Fruit fly (Drosophila melanogaster) whole organism, embryonic: ENCODE measurements around the gene CG18749.

Experiments
- Abd-B ChIP-seq: fragments of 200-800 bp; sonication (Bioruptor generic); optimal IDR thresholded peaks from 2 replicates; lab custom pipeline; 2018; ENCODE audit warnings: missing biosample characterization, mild to moderate bottlenecking, missing genetic modification characterization, moderate library complexity
- BEAF-32 ChIP-seq: fragments of 200-800 bp; sonication (Bioruptor generic); optimal IDR thresholded peaks from 3 replicates; lab custom pipeline; 2017; ENCODE audit warnings: missing biosample characterization, missing genetic modification characterization, mild to moderate bottlenecking, moderate library complexity, missing genetic modification reagents
- CG1024 ChIP-seq: fragments of 200-800 bp; sonication (Bioruptor generic); IDR thresholded peaks from 2 replicates; pipeline ENCODE4 v1.3.6; 2022; ENCODE audit warnings: missing biosample characterization, missing genetic modification characterization
- CG11695 ChIP-seq: fragments of 200-800 bp; sonication (Bioruptor generic); IDR thresholded peaks from 3 replicates; pipeline ENCODE4 v1.3.6; 2022; ENCODE audit warnings: missing biosample characterization, missing genetic modification characterization
- CG13894 ChIP-seq: fragments of 200-800 bp; sonication (Bioruptor generic); optimal IDR thresholded peaks from 3 replicates; lab custom pipeline; 2018; ENCODE audit warnings: missing biosample characterization, mild to moderate bottlenecking, missing genetic modification characterization, moderate library complexity
- CG14441 ChIP-seq: fragments of 200-800 bp; sonication (Bioruptor generic); IDR thresholded peaks from 2 replicates; pipeline ENCODE4 v1.3.6; 2022; ENCODE audit warnings: missing biosample characterization, missing genetic modification characterization
- CG17328 ChIP-seq: fragments of 200-800 bp; sonication (Bioruptor generic); IDR thresholded peaks from 2 replicates; pipeline ENCODE4 v1.3.6; 2022; ENCODE audit warnings: missing biosample characterization, missing genetic modification characterization
- CG1792 ChIP-seq: fragments of 200-800 bp; sonication (Bioruptor generic); optimal IDR thresholded peaks from 2 replicates; lab custom pipeline; 2016; ENCODE audit warnings: missing biosample characterization, missing genetic modification characterization
- CG1832 ChIP-seq: fragments of 200-800 bp; sonication (Bioruptor generic); optimal IDR thresholded peaks from 2 replicates; lab custom pipeline; 2017; ENCODE audit warnings: missing biosample characterization, mild to moderate bottlenecking, missing genetic modification characterization, inconsistent platforms
- CG18764 ChIP-seq: fragments of 200-800 bp; sonication (Bioruptor generic); optimal IDR thresholded peaks from 3 replicates; lab custom pipeline; 2016; ENCODE audit warnings: missing biosample characterization, missing genetic modification characterization
- CG2129 ChIP-seq: fragments of 200-800 bp; sonication (Bioruptor generic); IDR thresholded peaks from 2 replicates; pipeline ENCODE4 v1.3.6; 2022; ENCODE audit warnings: missing biosample characterization, missing genetic modification characterization; ENCODE audit not compliant: partially characterized antibody
- CG3065 ChIP-seq: fragments of 200-800 bp; sonication (Bioruptor generic); optimal IDR thresholded peaks from 2 replicates; lab custom pipeline; 2016; ENCODE audit warnings: missing biosample characterization, missing genetic modification characterization
- CG3163 ChIP-seq: fragments of 200-800 bp; sonication (Bioruptor generic); optimal IDR thresholded peaks from 3 replicates; lab custom pipeline; 2016; ENCODE audit warnings: missing biosample characterization, missing genetic modification characterization
- CG4424 ChIP-seq: fragments of 200-800 bp; sonication (Bioruptor generic); optimal IDR thresholded peaks from 3 replicates; lab custom pipeline; 2016; ENCODE audit warnings: missing biosample characterization, missing genetic modification characterization
- CG4617 ChIP-seq: fragments of 200-800 bp; sonication (Bioruptor generic); optimal IDR thresholded peaks from 3 replicates; lab custom pipeline; 2016; ENCODE audit warnings: missing biosample characterization, missing genetic modification characterization, borderline replicate concordance
- CG4730 ChIP-seq: fragments of 200-800 bp; sonication (Bioruptor generic); IDR thresholded peaks from 2 replicates; pipeline ENCODE4 v1.3.6; 2022; ENCODE audit warnings: missing biosample characterization, missing genetic modification characterization
- CG7786 ChIP-seq: fragments of 200-800 bp; sonication (Bioruptor generic); optimal IDR thresholded peaks from 2 replicates; lab custom pipeline; 2016; ENCODE audit warnings: missing biosample characterization, missing genetic modification characterization
- CG9437 ChIP-seq: fragments of 200-800 bp; sonication (Bioruptor generic); optimal IDR thresholded peaks from 2 replicates; lab custom pipeline; 2018; ENCODE audit warnings: missing biosample characterization, mild to moderate bottlenecking, missing genetic modification characterization
- CrebB ChIP-seq: fragments of 200-800 bp; sonication (Bioruptor generic); optimal IDR thresholded peaks from 3 replicates; lab custom pipeline; 2018; ENCODE audit warnings: missing biosample characterization, mild to moderate bottlenecking, missing genetic modification characterization
- D19A ChIP-seq: fragments of 200-800 bp; optimal IDR thresholded peaks from 3 replicates; lab custom pipeline; 2019; ENCODE audit warnings: missing biosample characterization, mild to moderate bottlenecking, missing genetic modification characterization, moderate library complexity
- Dek ChIP-seq: fragments of 200-800 bp; sonication (Bioruptor generic); optimal IDR thresholded peaks from 3 replicates; lab custom pipeline; 2019; ENCODE audit warnings: missing biosample characterization, mild to moderate bottlenecking, missing genetic modification characterization, moderate library complexity
- Drgx ChIP-seq: fragments of 200-800 bp; sonication (Bioruptor generic); IDR thresholded peaks from 2 replicates; pipeline ENCODE4 v1.3.6; 2022; ENCODE audit warnings: missing biosample characterization, missing genetic modification characterization
- E2f1 ChIP-seq: fragments of 200-800 bp; sonication (Bioruptor generic); IDR thresholded peaks from 2 replicates; pipeline ENCODE4 v1.3.6; 2022; ENCODE audit warnings: missing biosample characterization, missing genetic modification characterization
- E2f2 ChIP-seq: fragments of 200-800 bp; sonication (Bioruptor generic); IDR thresholded peaks from 2 replicates; pipeline ENCODE4 v1.3.6; 2022; ENCODE audit warnings: missing biosample characterization, missing genetic modification characterization
- Eip74EF ChIP-seq, 2 experiments: fragments of 200-800 bp in 1 of 2; fragments of >200 bp in 1 of 2; sonication (Bioruptor generic) in 1 of 2; optimal IDR thresholded peaks; 2 replicates each; lab custom pipeline; 2017 to 2019; ENCODE audit warnings: missing biosample characterization in 2 of 2, missing genetic modification characterization in 2 of 2, mild to moderate bottlenecking in 1 of 2, moderate library complexity in 1 of 2
- H2.0 ChIP-seq: fragments of 200-800 bp; sonication (Bioruptor generic); IDR thresholded peaks from 2 replicates; pipeline ENCODE4 v1.3.6; 2022; ENCODE audit warnings: missing biosample characterization, missing genetic modification characterization
- Lim3 ChIP-seq: fragments of 200-800 bp; sonication (Bioruptor generic); IDR thresholded peaks from 2 replicates; pipeline ENCODE4 v1.3.6; 2022; ENCODE audit warnings: missing biosample characterization, missing genetic modification characterization
- Poxn ChIP-seq: fragments of 200-800 bp; sonication (Bioruptor generic); IDR thresholded peaks from 2 replicates; pipeline ENCODE4 v1.3.6; 2022; ENCODE audit warnings: missing biosample characterization, missing genetic modification characterization
- Rx ChIP-seq: fragments of 200-800 bp; sonication (Bioruptor generic); IDR thresholded peaks from 2 replicates; pipeline ENCODE4 v1.3.6; 2022; ENCODE audit warnings: missing biosample characterization, missing genetic modification characterization
- Sry-β ChIP-seq: fragments of 200-800 bp; sonication (Bioruptor generic); optimal IDR thresholded peaks from 2 replicates; lab custom pipeline; 2018; ENCODE audit warnings: missing biosample characterization, mild to moderate bottlenecking, missing genetic modification characterization, moderate library complexity
- aop ChIP-seq: fragments of 200-800 bp; sonication (Bioruptor generic); IDR thresholded peaks from 2 replicates; pipeline ENCODE4 v1.3.6; 2022; ENCODE audit warnings: missing biosample characterization, missing genetic modification characterization
- ase ChIP-seq: fragments of 200-800 bp; sonication (Bioruptor generic); IDR thresholded peaks from 3 replicates; pipeline ENCODE4 v1.3.6; 2022; ENCODE audit warnings: missing biosample characterization, missing genetic modification characterization
- az2 ChIP-seq: fragments of 200-800 bp; sonication (Bioruptor generic); optimal IDR thresholded peaks from 3 replicates; lab custom pipeline; 2016; ENCODE audit warnings: missing biosample characterization, missing genetic modification characterization
- croc ChIP-seq: fragments of 200-800 bp; sonication (Bioruptor generic); conservative IDR thresholded peaks from 3 replicates; pipeline ENCODE4 v1.3.6; 2022; ENCODE audit warnings: missing biosample characterization, missing genetic modification characterization
- dimm ChIP-seq: fragments of 200-800 bp; sonication (Bioruptor generic); IDR thresholded peaks from 2 replicates; pipeline ENCODE4 v1.3.6; 2022; ENCODE audit warnings: missing biosample characterization, missing genetic modification characterization
- dmrt11E ChIP-seq: fragments of 200-800 bp; sonication (Bioruptor generic); optimal IDR thresholded peaks from 3 replicates; lab custom pipeline; 2018; ENCODE audit warnings: missing biosample characterization, mild to moderate bottlenecking, missing genetic modification characterization, moderate library complexity
- dpn ChIP-seq, 2 experiments: fragments of 200-800 bp; sonication (Bioruptor generic); optimal IDR thresholded peaks; 3 replicates each; lab custom pipeline; 2016; ENCODE audit warnings: missing biosample characterization in 2 of 2, missing genetic modification characterization in 2 of 2
- gem ChIP-seq: fragments of 200-800 bp; sonication (Bioruptor generic); optimal IDR thresholded peaks from 2 replicates; lab custom pipeline; 2019; ENCODE audit warnings: missing biosample characterization, mild to moderate bottlenecking, missing genetic modification characterization, moderate library complexity
- grau ChIP-seq: fragments of 200-800 bp; optimal IDR thresholded peaks from 3 replicates; lab custom pipeline; 2019; ENCODE audit warnings: missing biosample characterization, mild to moderate bottlenecking, missing genetic modification characterization, moderate library complexity
- her ChIP-seq: fragments of 200-800 bp; sonication (Bioruptor generic); optimal IDR thresholded peaks from 2 replicates; lab custom pipeline; 2016; ENCODE audit warnings: missing biosample characterization, missing genetic modification characterization
- kay ChIP-seq: fragments of 200-800 bp; sonication (Bioruptor generic); optimal IDR thresholded peaks from 2 replicates; lab custom pipeline; 2016; ENCODE audit warnings: missing biosample characterization, missing genetic modification characterization
- lab ChIP-seq: fragments of 200-800 bp; sonication (Bioruptor generic); optimal IDR thresholded peaks from 3 replicates; lab custom pipeline; 2017; ENCODE audit warnings: missing biosample characterization, missing genetic modification characterization, mild to moderate bottlenecking, moderate library complexity, missing genetic modification reagents
- lilli ChIP-seq: fragments of 200-800 bp; sonication (Bioruptor generic); optimal IDR thresholded peaks from 3 replicates; lab custom pipeline; 2016; ENCODE audit warnings: missing biosample characterization, missing genetic modification characterization
- nau ChIP-seq: fragments of 200-800 bp; sonication (Bioruptor generic); optimal IDR thresholded peaks from 3 replicates; lab custom pipeline; 2017; ENCODE audit warnings: missing biosample characterization, mild to moderate bottlenecking, missing genetic modification characterization, missing genetic modification reagents
- org-1 ChIP-seq: fragments of 200-800 bp; sonication (Bioruptor generic); optimal IDR thresholded peaks from 2 replicates; lab custom pipeline; 2017; ENCODE audit warnings: missing biosample characterization, missing genetic modification characterization
- pros ChIP-seq: fragments of 200-800 bp; sonication (Bioruptor generic); optimal IDR thresholded peaks from 3 replicates; lab custom pipeline; 2019; ENCODE audit warnings: missing biosample characterization, mild to moderate bottlenecking, missing genetic modification characterization, moderate library complexity
- rib ChIP-seq: fragments of 200-800 bp; sonication (Bioruptor generic); IDR thresholded peaks from 2 replicates; pipeline ENCODE4 v1.3.6; 2022; ENCODE audit warnings: missing biosample characterization, missing genetic modification characterization
- slbo ChIP-seq: fragments of 200-800 bp; sonication (Bioruptor generic); IDR thresholded peaks from 2 replicates; pipeline ENCODE4 v1.3.6; 2022; ENCODE audit warnings: missing biosample characterization, missing genetic modification characterization
- slou ChIP-seq: fragments of 200-800 bp; sonication (Bioruptor generic); optimal IDR thresholded peaks from 3 replicates; lab custom pipeline; 2016; ENCODE audit warnings: missing biosample characterization, missing genetic modification characterization
- stc ChIP-seq: fragments of 200-800 bp; sonication (Bioruptor generic); IDR thresholded peaks from 2 replicates; pipeline ENCODE4 v1.3.6; 2022; ENCODE audit warnings: missing biosample characterization, missing genetic modification characterization
- stwl ChIP-seq: fragments of 200-800 bp; sonication (Bioruptor generic); optimal IDR thresholded peaks from 3 replicates; lab custom pipeline; 2018; ENCODE audit warnings: missing biosample characterization, mild to moderate bottlenecking, missing genetic modification characterization, moderate library complexity
- tin ChIP-seq: fragments of 200-800 bp; sonication (Bioruptor generic); optimal IDR thresholded peaks from 3 replicates; lab custom pipeline; 2016; ENCODE audit warnings: missing biosample characterization, missing genetic modification characterization
- zfh1 ChIP-seq: fragments of 200-800 bp; sonication (Bioruptor generic); IDR thresholded peaks from 3 replicates; pipeline ENCODE4 v1.3.6; 2022; ENCODE audit warnings: missing biosample characterization, missing genetic modification characterization

The CG18749 gene

dm6 chr3R:8269740-8270139, 25.9 kb downstream of the CG18749 start, which contains the start of gene CG9630 (continued):
- no peak for TF ChIP-seq CG14441 (GFP tag; lab: Robert Waterston, UW)
- TF ChIP-seq CG17328 (GFP tag; lab: Robert Waterston, UW) = no peak
- TF ChIP-seq dpn (GFP tag; optimal IDR thresholded peaks at IDR 0.05; lab: Kevin White, UChicago) = no peak
- TF ChIP-seq Eip74EF (GFP tag; optimal IDR thresholded peaks at IDR 0.05; lab: Kevin White, UChicago) = no peak
- TF ChIP-seq pros (GFP tag; lab: Kevin White, UChicago) = no peak
- TF ChIP-seq E2f1 = no peak
- no peak for TF ChIP-seq Dek (tag; lab: Kevin White, UChicago)
- TF ChIP-seq CG2129 (GFP tag; lab: Robert Waterston, UW) = peak; percentile 47
- TF ChIP-seq E2f2 (GFP tag; lab: Robert Waterston, UW) = peak; percentile 100
- TF ChIP-seq Sry-β (GFP tag; lab: Kevin White, UChicago) = no peak
- no peak for TF ChIP-seq CrebB (tag; lab: Kevin White, UChicago)
- no peak for TF ChIP-seq CG4424 (GFP tag; lab: Kevin White, UChicago)
- no peak for TF ChIP-seq org-1 (GFP tag; lab: Kevin White, UChicago)
- TF ChIP-seq stwl (tag; lab: Kevin White, UChicago) = no peak
- no peak for TF ChIP-seq rib (GFP tag; lab: Robert Waterston, UW)
- TF ChIP-seq grau (tag; lab: Kevin White, UChicago) = no peak
- no peak for TF ChIP-seq CG4730 (GFP tag; lab: Robert Waterston, UW)
- no peak for TF ChIP-seq stc (GFP tag; lab: Robert Waterston, UW)
- TF ChIP-seq slou (GFP tag; lab: Kevin White, UChicago) = no peak
- TF ChIP-seq gem (tag; lab: Kevin White, UChicago) = no peak
- no peak for TF ChIP-seq Drgx (GFP tag; lab: Robert Waterston, UW)
- no peak for TF ChIP-seq CG1832
- TF ChIP-seq ase = no peak
- TF ChIP-seq dmrt11E = no peak
- TF ChIP-seq CG7786 (GFP tag; lab: Kevin White, UChicago) = no peak
- no peak for TF ChIP-seq Abd-B (GFP tag; lab: Kevin White, UChicago)
- TF ChIP-seq D19A = no peak
- no peak for TF ChIP-seq kay (GFP tag; lab: Kevin White, UChicago)
- no peak for TF ChIP-seq CG3065 (GFP tag; lab: Kevin White, UChicago)
- TF ChIP-seq CG1792 (GFP tag; lab: Kevin White, UChicago) = no peak
- no peak for TF ChIP-seq CG13894
- no peak for TF ChIP-seq nau (GFP tag; lab: Kevin White, UChicago)
- TF ChIP-seq lilli (GFP tag; lab: Kevin White, UChicago) = no peak
- no peak for TF ChIP-seq dimm (GFP tag; lab: Robert Waterston, UW)
- no peak for TF ChIP-seq Lim3 (GFP tag; lab: Robert Waterston, UW)
- TF ChIP-seq CG1024 (GFP tag; lab: Robert Waterston, UW) = no peak
- TF ChIP-seq CG11695 = no peak
- no peak for TF ChIP-seq tin (GFP tag; lab: Kevin White, UChicago)
- TF ChIP-seq az2 (GFP tag; lab: Kevin White, UChicago) = no peak
- TF ChIP-seq croc (GFP tag; lab: Robert Waterston, UW) = no peak
- TF ChIP-seq Poxn = no peak
- no peak for TF ChIP-seq zfh1 (GFP tag; lab: Robert Waterston, UW)
- TF ChIP-seq CG9437 (GFP tag; lab: Kevin White, UChicago) = no peak
- no peak for TF ChIP-seq CG18764
- no peak for TF ChIP-seq Rx (GFP tag; lab: Robert Waterston, UW)
- TF ChIP-seq her = no peak
- no peak for TF ChIP-seq aop (GFP tag; lab: Robert Waterston, UW)
- no peak for TF ChIP-seq slbo (GFP tag; lab: Robert Waterston, UW)
- TF ChIP-seq CG4617 (GFP tag; lab: Kevin White, UChicago) = peak; percentile 61
- peak; percentile 72 for TF ChIP-seq BEAF-32 (GFP tag; lab: Kevin White, UChicago)
- no peak for TF ChIP-seq CG3163
- TF ChIP-seq H2.0 (GFP tag; lab: Robert Waterston, UW) = no peak
- TF ChIP-seq lab (GFP tag; lab: Kevin White, UChicago) = no peak
